Worm (Caenorhabditis elegans): ENCODE data around the gene F10A3.12.

The F10A3.12 gene

DNA sequence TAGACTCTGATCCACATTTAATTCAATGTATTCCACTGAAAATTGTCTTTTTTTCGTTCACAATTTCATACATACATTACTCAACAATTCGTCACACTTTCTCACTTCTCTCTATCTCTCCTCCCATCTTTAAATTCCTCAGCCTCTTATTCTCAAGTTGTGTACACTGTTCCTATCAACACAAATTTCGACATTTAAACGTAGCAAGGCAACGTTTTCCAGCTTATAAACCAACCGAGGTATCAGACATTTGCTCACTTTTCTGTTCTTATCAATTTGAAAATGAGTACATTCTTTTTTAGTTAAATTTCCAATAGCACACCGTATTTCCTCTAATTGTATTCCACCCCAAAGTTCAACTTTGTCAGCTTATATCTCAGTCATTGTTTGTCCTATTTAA, 42.9 kb upstream of the F10A3.12 start, which contains the start of gene skr-3:
Gene skr-3, plus strand, starts transcription at position 163 of the 400 bp plus-strand sequence.
- TF ChIP-seq zip-8 (tag; optimal IDR thresholded peaks at IDR 0.05) (no peak), sptf-1 (tag; optimal IDR thresholded peaks at IDR 0.05) (no peak), nhr-237 (tag; optimal IDR thresholded peaks at IDR 0.05) (no peak), blmp-1 (tag; optimal IDR thresholded peaks at IDR 0.05) (no peak), lin-13 (tag; optimal IDR thresholded peaks at IDR 0.05) (no peak), ztf-11 (tag; optimal IDR thresholded peaks at IDR 0.05) (no peak), ham-2 (GFP tag; optimal IDR thresholded peaks at IDR 0.05) (no peak), lin-32 (GFP tag; optimal IDR thresholded peaks at IDR 0.05) (no peak), ceh-43 (GFP tag; optimal IDR thresholded peaks at IDR 0.05) (no peak), nhr-2 (tag; optimal IDR thresholded peaks at IDR 0.05) (no peak)

DNA sequence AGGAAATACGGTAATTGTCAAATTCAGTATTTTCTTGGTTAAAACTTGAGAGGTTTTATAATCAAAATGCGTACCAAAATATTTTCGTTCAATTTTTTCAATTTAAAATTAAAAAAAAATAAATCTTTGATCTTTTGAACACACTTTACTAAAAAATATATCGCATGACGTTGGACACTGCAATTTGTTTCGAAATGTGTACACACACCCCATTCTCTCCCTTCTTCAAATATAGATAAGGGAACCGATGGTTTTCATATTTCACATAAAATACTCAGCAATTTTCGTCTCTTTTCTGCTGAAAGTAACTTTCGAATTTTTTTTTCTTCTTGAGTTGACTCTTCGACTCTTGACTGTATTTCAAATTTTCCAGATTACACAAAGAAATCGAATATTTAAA, 42.4 kb upstream of the F10A3.12 start:
- TF ChIP-seq bed-3 (GFP tag; optimal IDR thresholded peaks at IDR 0.05) (no peak), hlh-1 (tag; optimal IDR thresholded peaks at IDR 0.05) (no peak), sem-2 (GFP tag; optimal IDR thresholded peaks at IDR 0.05) (no peak), M03D4.4 (tag; optimal IDR thresholded peaks at IDR 0.05) (no peak), drap-1 (GFP tag; optimal IDR thresholded peaks at IDR 0.05) (no peak), ceh-83 (GFP tag; optimal IDR thresholded peaks at IDR 0.05) (no peak)

DNA sequence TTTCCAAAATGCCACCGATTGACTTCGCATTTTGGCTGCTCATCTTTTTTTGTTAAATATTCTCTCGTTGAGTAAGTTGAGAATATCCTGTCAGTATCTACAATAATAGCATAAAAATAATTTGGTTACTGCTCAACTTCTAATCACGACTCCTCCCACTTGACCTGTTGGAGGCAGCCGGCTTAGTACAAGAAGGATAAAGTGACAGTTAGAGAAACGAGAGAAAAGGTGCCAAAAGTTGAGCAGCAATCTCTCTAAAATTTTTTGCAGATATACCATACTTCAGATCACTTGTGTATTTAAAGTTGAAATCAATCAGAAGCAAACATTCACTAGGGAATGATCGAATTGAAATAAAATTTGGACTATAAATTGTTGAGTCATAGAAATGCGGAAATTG, 39.1 kb upstream of the F10A3.12 start, which contains the start of gene nhr-111:
Gene nhr-111, minus strand, starts transcription at position 101 of the 400 bp plus-strand sequence.
- TF ChIP-seq snpc-4 (tag; optimal IDR thresholded peaks at IDR 0.05) (no peak), nhr-12 (tag; optimal IDR thresholded peaks at IDR 0.05) (no peak), unc-62 (GFP tag; optimal IDR thresholded peaks at IDR 0.05) (no peak), nhr-28 (tag; optimal IDR thresholded peaks at IDR 0.05) (no peak), cnd-1 (tag; optimal IDR thresholded peaks at IDR 0.05) (no peak), mep-1 (tag; optimal IDR thresholded peaks at IDR 0.05) (no peak), ceh-83 (GFP tag; optimal IDR thresholded peaks at IDR 0.05) (no peak), ces-1 (GFP tag; optimal IDR thresholded peaks at IDR 0.05) (no peak), nhr-76 (tag; optimal IDR thresholded peaks at IDR 0.05) (no peak), mab-5 (tag; optimal IDR thresholded peaks at IDR 0.05) (no peak), tbx-8 (GFP tag; optimal IDR thresholded peaks at IDR 0.05) (no peak), flh-1 (GFP tag; optimal IDR thresholded peaks at IDR 0.05) (no peak), hlh-1 (tag; optimal IDR thresholded peaks at IDR 0.05) (no peak), sptf-1 (tag; optimal IDR thresholded peaks at IDR 0.05) (no peak), drap-1 (GFP tag; optimal IDR thresholded peaks at IDR 0.05) (no peak), bed-3 (GFP tag; optimal IDR thresholded peaks at IDR 0.05) (no peak), blmp-1 (tag; optimal IDR thresholded peaks at IDR 0.05) (no peak), mls-2 (tag; optimal IDR thresholded peaks at IDR 0.05) (no peak), ham-2 (GFP tag; optimal IDR thresholded peaks at IDR 0.05) (no peak)

DNA sequence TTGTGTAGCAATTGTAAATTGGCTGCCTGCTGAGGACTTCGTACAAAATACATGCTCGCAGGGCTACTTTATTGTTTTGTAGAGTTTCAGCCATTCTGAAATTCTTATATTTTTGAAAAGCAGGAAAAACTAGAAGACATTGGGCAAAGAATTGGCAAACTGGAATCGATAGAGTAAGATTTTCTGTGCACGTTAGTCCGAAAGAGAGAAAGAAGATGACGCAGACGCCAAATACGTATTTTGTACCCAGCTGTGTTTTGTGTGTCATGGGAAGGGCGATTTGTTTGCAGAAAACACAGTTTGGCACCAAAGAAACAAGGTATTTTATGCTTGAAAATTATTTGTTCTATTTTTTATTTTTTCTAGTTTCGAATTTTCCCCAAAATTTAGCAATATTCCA, 36.4 kb upstream of the F10A3.12 start, which contains the start of gene fbxa-143:
Gene fbxa-143, minus strand, starts transcription at position 101 of the 400 bp plus-strand sequence.
- TF ChIP-seq nhr-12 (tag; optimal IDR thresholded peaks at IDR 0.05) (no peak), ham-2 (GFP tag; optimal IDR thresholded peaks at IDR 0.05) (no peak)

DNA sequence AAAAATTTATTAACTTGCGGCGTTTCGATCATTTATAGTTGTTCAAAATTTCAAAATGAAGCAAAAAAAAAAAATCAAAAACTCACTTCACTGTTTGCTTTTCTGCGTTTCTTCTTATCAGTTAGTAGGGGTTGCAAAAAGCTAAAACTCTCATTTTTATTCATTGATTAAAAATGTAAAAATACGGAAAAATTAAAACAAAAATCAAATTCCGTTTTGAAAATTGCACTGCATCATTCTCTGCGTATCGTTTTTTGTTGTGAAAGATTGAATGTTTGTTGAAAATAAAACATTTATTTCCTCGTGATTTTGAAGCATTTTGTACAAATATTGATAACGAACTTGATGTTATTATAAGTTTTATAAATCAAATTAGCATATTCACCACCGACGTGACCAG, 34.7 kb upstream of the F10A3.12 start:
- no peak for TF ChIP-seq hlh-1 (tag; optimal IDR thresholded peaks at IDR 0.05)
- TF ChIP-seq lin-13 (tag; optimal IDR thresholded peaks at IDR 0.05) = no peak
- no peak for TF ChIP-seq ceh-43 (GFP tag; optimal IDR thresholded peaks at IDR 0.05)
- TF ChIP-seq sem-2 (GFP tag; optimal IDR thresholded peaks at IDR 0.05) = no peak
- no peak for TF ChIP-seq nhr-2 (tag; optimal IDR thresholded peaks at IDR 0.05)
- TF ChIP-seq nhr-76 (tag; optimal IDR thresholded peaks at IDR 0.05) = no peak
- no peak for TF ChIP-seq snpc-4 (tag; optimal IDR thresholded peaks at IDR 0.05)
- no peak for TF ChIP-seq drap-1 (GFP tag; optimal IDR thresholded peaks at IDR 0.05)
- TF ChIP-seq mls-2 (tag; optimal IDR thresholded peaks at IDR 0.05) = no peak
- no peak for TF ChIP-seq ztf-11 (tag; optimal IDR thresholded peaks at IDR 0.05)
- TF ChIP-seq flh-1 (GFP tag; optimal IDR thresholded peaks at IDR 0.05) = no peak
- no peak for TF ChIP-seq blmp-1 (tag; optimal IDR thresholded peaks at IDR 0.05)
- TF ChIP-seq tbx-8 (GFP tag; optimal IDR thresholded peaks at IDR 0.05) = no peak
- no peak for TF ChIP-seq zip-8 (tag; optimal IDR thresholded peaks at IDR 0.05)
- TF ChIP-seq ceh-83 (GFP tag; optimal IDR thresholded peaks at IDR 0.05) = no peak
- TF ChIP-seq cnd-1 (tag; optimal IDR thresholded peaks at IDR 0.05) = no peak

DNA sequence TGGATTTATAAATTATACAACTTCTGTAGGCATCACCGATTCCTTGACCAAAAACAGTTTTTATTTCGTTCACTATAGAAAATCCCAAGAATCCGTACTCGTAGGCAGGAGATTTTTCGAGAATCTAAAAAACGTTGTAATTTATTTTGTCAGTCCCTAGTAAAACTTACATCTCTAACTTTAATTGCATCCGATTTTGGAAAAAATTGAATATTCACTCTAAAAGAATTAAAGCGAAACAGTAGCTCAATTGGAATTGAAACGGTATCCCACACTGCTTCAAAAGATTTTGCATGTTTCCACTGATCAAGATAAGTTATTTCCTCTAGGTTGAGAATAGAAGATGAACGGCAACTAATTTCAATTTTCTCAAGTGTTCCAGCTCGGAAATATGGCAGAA, 32.6 kb upstream of the F10A3.12 start, which contains the start of gene fbxa-142:
Gene fbxa-142, minus strand, starts transcription at position 101 of the 400 bp plus-strand sequence.
- TF ChIP-seq tbx-8 (GFP tag; optimal IDR thresholded peaks at IDR 0.05) = no peak
- TF ChIP-seq flh-1 (GFP tag; optimal IDR thresholded peaks at IDR 0.05) = no peak
- no peak for TF ChIP-seq nhr-12 (tag; optimal IDR thresholded peaks at IDR 0.05)
- no peak for TF ChIP-seq elt-1 (tag; optimal IDR thresholded peaks at IDR 0.05; ENCODE audit: borderline replicate concordance, insufficient read depth)
- no peak for TF ChIP-seq ceh-43 (GFP tag; optimal IDR thresholded peaks at IDR 0.05)
- no peak for TF ChIP-seq zip-8 (tag; optimal IDR thresholded peaks at IDR 0.05)
- no peak for TF ChIP-seq sptf-1 (tag; optimal IDR thresholded peaks at IDR 0.05)
- TF ChIP-seq lin-32 (GFP tag; optimal IDR thresholded peaks at IDR 0.05) = no peak
- no peak for TF ChIP-seq unc-39 (tag; optimal IDR thresholded peaks at IDR 0.05)
- TF ChIP-seq unc-120 (tag; optimal IDR thresholded peaks at IDR 0.05; ENCODE audit: poor library complexity, severe bottlenecking) = no peak
- TF ChIP-seq nhr-2 (tag; optimal IDR thresholded peaks at IDR 0.05) = no peak
- no peak for TF ChIP-seq mls-2 (tag; optimal IDR thresholded peaks at IDR 0.05)
- no peak for TF ChIP-seq ces-1 (GFP tag; optimal IDR thresholded peaks at IDR 0.05)
- TF ChIP-seq pha-4 (tag; optimal IDR thresholded peaks at IDR 0.05) = no peak
- no peak for TF ChIP-seq blmp-1 (tag; optimal IDR thresholded peaks at IDR 0.05)
- TF ChIP-seq lsy-2 (tag; optimal IDR thresholded peaks at IDR 0.05) = no peak
- TF ChIP-seq mab-5 (tag; optimal IDR thresholded peaks at IDR 0.05) = no peak
- no peak for TF ChIP-seq ceh-39 (tag; optimal IDR thresholded peaks at IDR 0.05)
- no peak for TF ChIP-seq elt-3 (tag; optimal IDR thresholded peaks at IDR 0.05)

All from whole organism, mixed stage, embryonic.